Worm (Caenorhabditis elegans) whole organism, late embryonic: Measurements from ENCODE around the gene C14E2.5.

ENCODE experiments used
- K02D7.2 ChIP-seq: sonication (generic microtip); optimal IDR thresholded peaks from 2 replicates; lab custom pipeline; 2017; ENCODE audit warnings: mild to moderate bottlenecking, missing genetic modification characterization, missing compliant biosample characterization
- K09A11.1 ChIP-seq: sonication (generic microtip); optimal IDR thresholded peaks from 2 replicates; lab custom pipeline; 2017; ENCODE audit warnings: antibody characterized with exemption, mild to moderate bottlenecking, missing genetic modification characterization, missing compliant biosample characterization; ENCODE audit not compliant: insufficient read depth
- ahr-1 ChIP-seq: sonication (generic microtip); optimal IDR thresholded peaks from 2 replicates; lab custom pipeline; 2016; ENCODE audit warnings: missing genetic modification characterization, missing compliant biosample characterization
- ama-1 ChIP-seq: fragments of 150-350 bp; optimal IDR thresholded peaks from 2 replicates; lab custom pipeline; 2014
- ceh-30 ChIP-seq: fragments of 150-350 bp; optimal IDR thresholded peaks from 2 replicates; lab custom pipeline; 2014; ENCODE audit warnings: missing biosample characterization, missing genetic modification characterization
- ceh-9 ChIP-seq: sonication (generic microtip); optimal IDR thresholded peaks from 2 replicates; lab custom pipeline; 2016; ENCODE audit warnings: mild to moderate bottlenecking, missing genetic modification characterization, inconsistent platforms, missing compliant biosample characterization
- hlh-15 ChIP-seq: sonication (generic microtip); optimal IDR thresholded peaks from 2 replicates; lab custom pipeline; 2016; ENCODE audit warnings: missing genetic modification characterization, missing compliant biosample characterization
- lim-6 ChIP-seq: sonication (generic microtip); optimal IDR thresholded peaks from 2 replicates; lab custom pipeline; 2016; ENCODE audit warnings: missing genetic modification characterization, missing compliant biosample characterization
- nfya-1 ChIP-seq: sonication (generic microtip); optimal IDR thresholded peaks from 2 replicates; lab custom pipeline; 2017; ENCODE audit warnings: missing genetic modification characterization, mild to moderate bottlenecking, missing compliant biosample characterization, antibody characterized with exemption, moderate library complexity
- nhr-11 ChIP-seq: fragments of 150-350 bp; optimal IDR thresholded peaks from 2 replicates; lab custom pipeline; 2014; ENCODE audit warnings: missing biosample characterization, missing genetic modification characterization
- nhr-232 ChIP-seq: sonication (generic microtip); optimal IDR thresholded peaks from 2 replicates; lab custom pipeline; 2016; ENCODE audit warnings: missing genetic modification characterization, missing compliant biosample characterization
- pqm-1 ChIP-seq: sonication (generic microtip); optimal IDR thresholded peaks from 2 replicates; lab custom pipeline; 2016; ENCODE audit warnings: missing genetic modification characterization, missing compliant biosample characterization
- ref-2 ChIP-seq: sonication (generic microtip); optimal IDR thresholded peaks from 2 replicates; lab custom pipeline; 2016; ENCODE audit warnings: missing genetic modification characterization, missing compliant biosample characterization
- zip-5 ChIP-seq: sonication (generic microtip); optimal IDR thresholded peaks from 2 replicates; lab custom pipeline; 2016; ENCODE audit warnings: missing genetic modification characterization, missing compliant biosample characterization

DNA sequence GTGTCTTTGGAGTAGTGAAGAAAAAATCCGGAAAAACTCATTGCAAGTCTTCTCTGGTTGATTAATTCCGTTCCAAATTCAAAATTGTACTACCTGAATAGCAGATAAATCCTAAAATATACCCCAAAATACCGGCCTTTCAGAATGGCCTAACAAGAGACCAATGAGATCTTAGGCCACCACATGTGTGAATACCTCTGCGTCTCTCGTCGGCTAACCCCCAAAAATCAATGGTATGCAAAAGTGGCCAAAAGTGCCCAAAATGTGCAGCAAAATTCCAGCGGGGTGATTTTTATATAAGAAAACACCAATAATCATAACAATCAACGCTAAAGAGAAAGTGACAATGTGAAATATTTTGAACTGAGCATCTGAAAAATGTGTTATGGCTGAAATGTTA lies 28.5 kb upstream of the C14E2.5 start, which contains the start of gene T26C11.9:
- TF ChIP-seq nhr-11, result no peak
- no peak for TF ChIP-seq K02D7.2 (tag; lab: Kevin White, UChicago)
- peak; percentile 6 for TF ChIP-seq zip-5 (tag; lab: Kevin White, UChicago)
- no peak for TF ChIP-seq ceh-9 (tag; lab: Kevin White, UChicago)
- TF ChIP-seq nfya-1 (tag; lab: Kevin White, UChicago), result no peak
- no peak for TF ChIP-seq ahr-1 (tag; lab: Kevin White, UChicago)
- no peak for TF ChIP-seq K09A11.1
- TF ChIP-seq hlh-15 (tag; lab: Kevin White, UChicago), result no peak
- TF ChIP-seq nhr-232 (tag; lab: Kevin White, UChicago), result no peak
- no peak for TF ChIP-seq ref-2 (tag; lab: Kevin White, UChicago)
- TF ChIP-seq ceh-30 (tag; lab: Kevin White, UChicago), result no peak
- no peak for TF ChIP-seq lim-6
- TF ChIP-seq pqm-1 (tag; lab: Kevin White, UChicago), result no peak
- no peak for TF ChIP-seq ama-1 (lab: Kevin White, UChicago)
